Worm (Caenorhabditis elegans) whole organism, midembryonic: ENCODE results near the gene M142.8.

Experiments used
- T22C8.4 ChIP-seq: fragments of 200-800 bp; sonication (Bioruptor generic); IDR thresholded peaks from 2 replicates; pipeline ENCODE4 v1.3.6; 2022; ENCODE audit warnings: missing genetic modification characterization, missing compliant biosample characterization
- flt-1 ChIP-seq: fragments of 200-800 bp; sonication (Bioruptor generic); IDR thresholded peaks from 2 replicates; pipeline ENCODE4 v1.3.6; 2022; ENCODE audit warnings: missing genetic modification characterization, missing compliant biosample characterization
- klf-2 ChIP-seq: fragments of 200-800 bp; sonication (Bioruptor generic); conservative IDR thresholded peaks from 2 replicates; pipeline ENCODE4 v1.3.6; 2022; ENCODE audit warnings: missing genetic modification reagents, missing genetic modification characterization, missing compliant biosample characterization
- tab-1 ChIP-seq: fragments of 200-800 bp; sonication (Bioruptor generic); IDR thresholded peaks from 2 replicates; pipeline ENCODE4 v1.3.6; 2022; ENCODE audit warnings: missing genetic modification characterization, missing compliant biosample characterization
- ztf-23 ChIP-seq: fragments of 200-800 bp; sonication (Bioruptor generic); IDR thresholded peaks from 2 replicates; pipeline ENCODE4 v1.3.6; 2022; ENCODE audit warnings: missing genetic modification reagents, missing genetic modification characterization, missing compliant biosample characterization
- ztf-29 ChIP-seq: fragments of 200-800 bp; sonication (Bioruptor generic); IDR thresholded peaks from 2 replicates; pipeline ENCODE4 v1.3.6; 2022; ENCODE audit warnings: missing genetic modification reagents, missing genetic modification characterization, missing compliant biosample characterization

- TF ChIP-seq ztf-29 (GFP tag; lab: Robert Waterston, UW) (no peak), T22C8.4 (GFP tag; lab: Robert Waterston, UW) (no peak), ztf-23 (GFP tag; lab: Robert Waterston, UW) (no peak), klf-2 (GFP tag; lab: Robert Waterston, UW) (no peak), flt-1 (GFP tag; lab: Robert Waterston, UW) (no peak), tab-1 (no peak)
Observed at ce11 chrIII:10960387-10960786, 27.0 kb downstream of the M142.8 start.
